Worm (Caenorhabditis elegans): ENCODE results near the gene T11B7.5.

T11B7.5 gene

ce11 chrIV:8879810-8880209, 23.9 kb upstream of the T11B7.5 start, which contains the start of gene npax-4:
Gene npax-4 (minus strand): TSS chrIV:8879910.
- TF ChIP-seq F10E7.11 (tag; optimal IDR thresholded peaks at IDR 0.05) = no peak
- no peak for TF ChIP-seq madf-8 (GFP tag; conservative IDR thresholded peaks at IDR 0.05)
- no peak for TF ChIP-seq madf-3 (GFP tag; IDR thresholded peaks at IDR 0.05)
- TF ChIP-seq tlf-1 (GFP tag; optimal IDR thresholded peaks at IDR 0.05) = no peak
- TF ChIP-seq repo-1 (tag; optimal IDR thresholded peaks at IDR 0.05) = no peak
- TF ChIP-seq attf-6 (GFP tag; IDR thresholded peaks at IDR 0.05) = no peak
- no peak for TF ChIP-seq ztf-28 (GFP tag; IDR thresholded peaks at IDR 0.05)

DNA sequence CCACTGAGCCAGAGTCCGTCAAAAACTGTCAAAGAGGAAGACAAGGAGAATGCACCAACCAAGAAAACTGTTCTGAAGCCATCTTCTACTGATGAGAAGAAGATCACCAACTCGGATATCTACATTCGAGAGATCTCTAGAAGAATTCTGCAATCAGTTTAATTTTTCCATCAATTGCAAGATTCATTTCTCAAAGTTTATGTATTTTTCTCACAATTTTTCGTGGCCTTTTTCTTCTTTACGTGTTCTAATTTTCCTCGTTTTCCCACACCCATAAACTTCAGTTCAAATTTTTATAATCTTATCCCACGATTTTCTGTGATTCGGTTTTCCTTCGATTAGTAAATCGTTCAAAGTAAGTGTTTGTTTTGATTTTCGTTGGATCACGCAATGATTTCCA, 18.0 kb upstream of the T11B7.5 start, which contains the start of gene hdl-2:
Gene hdl-2 (plus strand): TSS at position 301 of the 400 bp plus-strand sequence.
- TF ChIP-seq efl-1 (GFP tag; optimal IDR thresholded peaks at IDR 0.05) = no peak
- no peak for TF ChIP-seq F57C9.4 (tag; optimal IDR thresholded peaks at IDR 0.05)

DNA sequence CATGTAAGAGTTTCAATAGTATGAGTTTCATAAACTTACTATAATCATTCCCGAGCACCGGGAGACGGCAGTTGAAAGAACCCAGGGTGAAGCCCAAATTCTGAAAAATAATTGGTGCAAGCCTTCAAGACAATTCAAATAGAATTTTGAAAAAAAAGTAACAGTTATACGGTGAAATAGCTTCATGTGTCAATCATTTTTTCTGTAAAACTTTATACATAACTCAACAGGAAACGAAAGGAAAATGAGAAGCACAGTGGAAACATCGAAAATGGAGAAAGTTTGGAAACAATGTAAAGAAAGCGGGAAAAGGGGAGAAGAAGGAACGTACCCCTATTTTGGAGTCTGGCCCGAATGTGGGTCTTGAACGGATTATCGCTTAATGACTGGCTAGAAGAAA, 17.1 kb upstream of the T11B7.5 start, which contains the start of gene C09G9.3:
Gene C09G9.3 (minus strand): TSS at position 101 of the 400 bp plus-strand sequence.
- TF ChIP-seq ceh-40 (GFP tag; IDR thresholded peaks at IDR 0.05) (no peak), athp-1 (tag; optimal IDR thresholded peaks at IDR 0.05) (no peak), F55B11.4 (tag; optimal IDR thresholded peaks at IDR 0.05; ENCODE audit: borderline replicate concordance, insufficient read depth) (no peak)

ce11 chrIV:8869624-8870023, 13.8 kb upstream of the T11B7.5 start, which contains the start of gene npp-23:
Gene npp-23 (minus strand): TSS chrIV:8869679.
- TF ChIP-seq attf-3 (GFP tag; conservative IDR thresholded peaks at IDR 0.05) (peak; percentile 94), efl-1 (GFP tag; optimal IDR thresholded peaks at IDR 0.05) (peak; percentile 85), T07F8.4 (tag; optimal IDR thresholded peaks at IDR 0.05) (no peak), pha-4 (tag; optimal IDR thresholded peaks at IDR 0.05) (no peak), dpl-1 (GFP tag; optimal IDR thresholded peaks at IDR 0.05) (peak; percentile 71), lin-35 (GFP tag; optimal IDR thresholded peaks at IDR 0.05) (peak in 1 of 3 experiments; percentile 86)

ce11 chrIV:8867562-8867961, 11.7 kb upstream of the T11B7.5 start:
- TF ChIP-seq somi-1 (GFP tag; optimal IDR thresholded peaks at IDR 0.05) (no peak), nhr-80 (tag; optimal IDR thresholded peaks at IDR 0.05) (peak; percentile 18)

ce11 chrIV:8866092-8866491, 10.2 kb upstream of the T11B7.5 start:
- TF ChIP-seq snpc-3.4 (tag; optimal IDR thresholded peaks at IDR 0.05) (no peak), dpff-1 (tag; optimal IDR thresholded peaks at IDR 0.05) (no peak), hlh-12 (tag; optimal IDR thresholded peaks at IDR 0.05) (no peak), F57A8.1 (GFP tag; optimal IDR thresholded peaks at IDR 0.05) (no peak), hsf-1 (GFP tag; IDR thresholded peaks at IDR 0.05) (no peak), Y56A3A.18 (GFP tag; IDR thresholded peaks at IDR 0.05) (peak; percentile 77; the same call in 1 of the 2 replicates), ceh-27 (GFP tag; optimal IDR thresholded peaks at IDR 0.05) (no peak), ceh-100 (GFP tag; IDR thresholded peaks at IDR 0.05) (no peak), attf-5 (GFP tag; optimal IDR thresholded peaks at IDR 0.05) (peak; percentile 63), ztf-6 (GFP tag; IDR thresholded peaks at IDR 0.05) (no peak), F39B2.1 (GFP tag; IDR thresholded peaks at IDR 0.05) (no peak), zfh-2 (GFP tag; conservative IDR thresholded peaks at IDR 0.05) (no peak; the same call in none of the 2 replicates), hmg-20 (GFP tag; IDR thresholded peaks at IDR 0.05) (0 out of 2 replicates have a peak, but pooled peaks have one; percentile 10), nhr-80 (tag; optimal IDR thresholded peaks at IDR 0.05) (peak; percentile 99), madf-3 (GFP tag; IDR thresholded peaks at IDR 0.05) (no peak), B0035.1 (tag; optimal IDR thresholded peaks at IDR 0.05) (no peak), ceh-79 (tag; optimal IDR thresholded peaks at IDR 0.05) (no peak), B0336.3 (GFP tag; IDR thresholded peaks at IDR 0.05) (peak; percentile 55), K11D2.4 (GFP tag; IDR thresholded peaks at IDR 0.05) (no peak), unc-62 (GFP tag; optimal IDR thresholded peaks at IDR 0.05) (no peak), ztf-28 (GFP tag; IDR thresholded peaks at IDR 0.05) (no peak), lin-35 (GFP tag; optimal IDR thresholded peaks at IDR 0.05) (no peak), sea-2 (GFP tag; IDR thresholded peaks at IDR 0.05) (no peak), nhr-179 (tag; optimal IDR thresholded peaks at IDR 0.05) (no peak), mes-4 (tag; optimal IDR thresholded peaks at IDR 0.05) (no peak), lag-1 (GFP tag; IDR thresholded peaks at IDR 0.05) (no peak)

Measured in whole organism, young adult.